Worm (Caenorhabditis elegans): ENCODE measurements around the gene W01B6.3.

W01B6.3 gene

DNA sequence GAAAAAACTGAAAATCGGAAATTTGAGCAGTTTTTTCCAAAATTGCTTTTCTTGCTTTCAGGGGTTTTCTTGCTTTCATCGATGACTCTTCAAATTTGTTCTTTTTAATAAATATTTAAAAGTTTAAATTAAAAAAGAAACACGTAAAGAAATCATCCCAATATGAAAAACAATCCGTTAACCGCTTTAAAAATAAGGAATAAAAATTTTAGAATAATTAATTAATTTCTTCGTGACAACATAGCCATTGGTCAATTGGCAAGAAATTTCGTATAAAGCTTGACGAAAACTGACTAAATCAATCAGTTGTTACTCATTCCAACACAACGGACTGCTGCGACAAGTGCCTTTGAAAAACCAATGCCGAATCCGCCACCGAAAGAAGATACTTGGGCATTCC, 40.1 kb upstream of the W01B6.3 start, which contains the start of gene nsph-3.2:
Gene nsph-3.2 (plus strand): TSS at position 301 of the 400 bp plus-strand sequence.
- TF ChIP-seq Y48G9A.11 (GFP tag; IDR thresholded peaks at IDR 0.05) (no peak), egl-27 (tag; optimal IDR thresholded peaks at IDR 0.05) (no peak), nhr-42 (GFP tag; IDR thresholded peaks at IDR 0.05) (no peak), sdz-12 (GFP tag; optimal IDR thresholded peaks at IDR 0.05) (no peak), F37D6.2 (tag; optimal IDR thresholded peaks at IDR 0.05) (no peak), zag-1 (tag; optimal IDR thresholded peaks at IDR 0.05) (no peak), nhr-77 (tag; optimal IDR thresholded peaks at IDR 0.05) (no peak), mxl-2 (GFP tag; conservative IDR thresholded peaks at IDR 0.05) (no peak), F49E8.2 (tag; optimal IDR thresholded peaks at IDR 0.05; ENCODE audit: borderline replicate concordance) (no peak), daf-16 (GFP tag; optimal IDR thresholded peaks at IDR 0.05) (no peak), daf-16 (tag; optimal IDR thresholded peaks at IDR 0.05) (no peak), lin-15B (tag; optimal IDR thresholded peaks at IDR 0.05) (no peak), Y105C5A.15 (GFP tag; IDR thresholded peaks at IDR 0.05) (no peak), T26A8.4 (GFP tag; IDR thresholded peaks at IDR 0.05) (no peak), F44E2.7 (GFP tag; IDR thresholded peaks at IDR 0.05) (no peak), arid-1 (GFP tag; conservative IDR thresholded peaks at IDR 0.05) (no peak)

DNA sequence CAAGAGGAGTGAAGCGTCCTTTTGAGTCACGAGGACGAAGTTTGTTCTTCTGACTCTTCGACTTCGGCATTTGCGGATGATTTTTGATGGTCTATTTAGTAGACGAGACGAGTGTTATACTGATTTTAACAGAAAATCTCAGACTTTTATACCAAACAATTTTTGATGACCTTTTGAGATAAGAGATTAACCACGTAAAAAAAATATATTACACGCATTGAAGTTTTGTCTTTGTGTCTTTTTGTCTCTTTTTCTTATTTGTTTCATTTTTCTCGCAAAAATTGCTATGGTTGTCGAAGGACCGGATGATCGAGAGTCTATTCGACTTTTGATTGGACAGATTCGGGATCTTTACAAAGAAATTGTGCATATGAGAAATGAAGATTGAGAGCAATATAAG, 39.0 kb upstream of the W01B6.3 start, which contains the start of gene spch-1:
Gene spch-1 (minus strand): TSS at position 101 of the 400 bp plus-strand sequence.
- TF ChIP-seq aly-2 (tag; optimal IDR thresholded peaks at IDR 0.05) (no peak), nhr-237 (tag; optimal IDR thresholded peaks at IDR 0.05) (no peak), unc-62 (GFP tag; optimal IDR thresholded peaks at IDR 0.05 in 1 of 2) (peak in 1 of 2 experiments; percentile 29), unc-62 (tag; optimal IDR thresholded peaks at IDR 0.05) (no peak), jun-1 (tag; optimal IDR thresholded peaks at IDR 0.05) (no peak), lsy-2 (tag; optimal IDR thresholded peaks at IDR 0.05) (no peak)

DNA sequence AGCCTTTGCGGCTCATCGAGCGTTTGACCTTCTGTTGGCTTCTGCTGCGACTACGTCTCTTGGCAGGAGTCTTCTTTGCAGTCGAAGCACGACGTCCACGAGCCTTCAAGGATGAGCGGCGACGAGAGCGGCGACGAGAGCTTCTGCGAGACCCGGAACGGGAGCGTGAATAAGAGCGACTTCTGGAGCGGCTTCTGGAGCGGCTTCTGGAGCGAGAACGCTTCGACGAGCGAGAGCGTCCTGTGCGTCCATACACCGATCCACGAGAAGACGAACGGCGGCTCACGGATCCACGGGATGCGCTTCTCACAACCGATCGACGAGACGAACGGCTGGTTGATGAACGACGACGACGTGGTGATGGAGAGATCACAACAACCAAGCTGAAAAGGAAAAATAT, 38.4 kb upstream of the W01B6.3 start:
- TF ChIP-seq D1046.2 (GFP tag; IDR thresholded peaks at IDR 0.05) (no peak), set-16 (GFP tag; IDR thresholded peaks at IDR 0.05) (peak; percentile 94), ceh-20 (GFP tag; IDR thresholded peaks at IDR 0.05) (no peak), T26A8.4 (GFP tag; IDR thresholded peaks at IDR 0.05) (no peak), spr-3 (GFP tag; optimal IDR thresholded peaks at IDR 0.05) (peak; percentile 22), F37D6.2 (tag; optimal IDR thresholded peaks at IDR 0.05) (no peak)

DNA sequence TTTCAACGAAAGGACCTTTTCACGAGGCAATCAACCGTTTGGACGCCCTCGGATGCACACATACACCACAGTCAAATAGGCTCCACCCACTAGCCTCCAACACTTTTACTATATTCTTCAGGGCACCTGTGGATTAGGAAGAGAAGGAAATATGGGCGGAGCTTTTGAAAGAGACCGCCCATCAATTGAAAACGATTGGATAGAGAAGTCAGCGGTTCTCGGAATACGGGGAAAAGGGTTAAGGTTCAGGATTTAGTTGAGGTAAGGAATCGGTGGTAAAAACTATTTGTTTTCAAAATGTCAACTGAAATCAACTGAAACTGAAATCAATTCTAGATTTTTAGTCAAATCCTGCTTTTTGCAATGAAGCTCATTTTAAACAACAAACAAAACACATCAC, 38.0 kb upstream of the W01B6.3 start, which contains the start of gene egl-38:
Gene egl-38 (minus strand): TSS at position 101 of the 400 bp plus-strand sequence.
- TF ChIP-seq F44E2.7 (GFP tag; IDR thresholded peaks at IDR 0.05) (no peak), ctbp-1 (GFP tag; IDR thresholded peaks at IDR 0.05) (no peak), Y75B8A.6 (GFP tag; IDR thresholded peaks at IDR 0.05) (no peak), set-16 (GFP tag; IDR thresholded peaks at IDR 0.05) (no peak), skn-1 (tag; optimal IDR thresholded peaks at IDR 0.05) (no peak), ama-1 (optimal IDR thresholded peaks at IDR 0.05) (no peak), mdt-29 (GFP tag; IDR thresholded peaks at IDR 0.05) (no peak), hmg-1.1 (GFP tag; IDR thresholded peaks at IDR 0.05) (no peak)

DNA sequence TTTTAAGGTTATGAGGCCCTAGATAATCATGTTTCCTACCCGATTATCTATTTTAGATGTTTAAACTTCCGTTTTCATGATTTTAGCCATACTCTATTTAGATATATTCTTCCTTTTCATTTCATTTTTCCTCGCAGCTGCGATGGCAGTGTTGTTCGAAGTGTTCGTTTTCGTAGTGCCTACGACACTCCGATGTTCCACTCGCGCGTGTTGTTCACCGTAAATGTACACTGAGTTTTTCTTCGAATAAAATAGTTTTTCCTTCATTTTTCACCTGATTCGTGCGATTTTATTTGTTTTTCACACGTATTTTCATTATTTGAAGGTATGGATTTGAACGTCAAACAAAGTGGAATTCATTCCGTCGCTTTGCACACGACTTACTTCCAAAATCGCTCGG, 24.5 kb upstream of the W01B6.3 start, which contains the start of gene dis-3:
Gene dis-3 (plus strand): TSS at position 322 of the 400 bp plus-strand sequence.
- TF ChIP-seq aha-1 (tag) = peak; percentile 45
- no peak for TF ChIP-seq ceh-32 (tag; optimal IDR thresholded peaks at IDR 0.05; ENCODE audit: poor library complexity)
- peak; percentile 88 for TF ChIP-seq T20F7.1 (GFP tag; optimal IDR thresholded peaks at IDR 0.05)
- TF ChIP-seq R02D3.7 (tag; optimal IDR thresholded peaks at IDR 0.05) = peak; percentile 55
- TF ChIP-seq Y48G9A.11 (GFP tag; IDR thresholded peaks at IDR 0.05) = 0 out of 2 replicates have a peak, but pooled peaks have one; percentile 31

Measured in whole organism, L4 larva.